Comparison of ENCODE assay signal across 4 fruit fly cellular contexts in the genomic region with DNA sequence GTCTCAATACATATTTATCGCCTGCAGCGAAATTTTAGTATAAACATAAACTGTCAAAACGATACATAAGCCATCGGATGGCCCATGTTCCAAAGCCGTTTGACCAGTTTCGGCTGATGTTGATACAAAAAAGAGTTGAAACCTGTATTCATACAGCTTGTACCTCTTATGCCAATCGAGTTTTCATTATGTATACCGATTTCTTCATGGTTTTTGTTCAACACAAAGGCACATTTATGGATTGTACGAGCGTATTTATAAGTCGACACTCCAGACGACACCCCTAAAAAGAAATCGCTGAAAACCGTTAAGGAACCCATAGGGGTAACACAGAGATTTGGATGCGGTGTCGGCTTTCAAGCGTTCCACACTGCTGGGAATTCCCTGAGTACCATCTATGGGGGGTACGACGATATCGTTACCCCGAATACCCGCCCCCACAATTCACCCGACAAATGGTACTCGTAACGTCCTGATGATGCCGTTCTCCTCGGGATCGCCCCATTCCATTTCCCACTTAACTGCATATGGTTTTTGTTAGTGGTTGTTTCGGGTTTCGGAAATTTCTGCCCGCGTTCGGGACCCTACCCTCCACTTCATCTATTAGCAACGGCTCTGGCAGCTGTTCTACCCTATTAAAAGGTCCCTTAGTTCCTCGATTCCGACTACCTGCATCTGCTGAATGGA.
TF ChIP-seq lines count a peak whose summit lies in the region.

No protein-coding gene starts in this region.

- no peak for TF ChIP-seq CTCF in whole organism, embryonic (GFP tag; optimal IDR thresholded peaks at IDR 0.05; lab: Kevin White, UChicago)

TF ChIP-seq in whole organism, embryonic, 481 proteins besides CTCF, POLR2A, EP300 and RAD21 (continues in another document):
- TF ChIP-seq gsb (GFP tag; IDR thresholded peaks at IDR 0.05; lab: Robert Waterston, UW) (no peak), crol (GFP tag; IDR thresholded peaks at IDR 0.05; lab: Robert Waterston, UW) (peak; percentile 19; the same call in 1 of the 2 replicates), wek (GFP tag; optimal IDR thresholded peaks at IDR 0.05; lab: Kevin White, UChicago) (peak; percentile 28), ato (GFP tag; IDR thresholded peaks at IDR 0.05; lab: Robert Waterston, UW; ENCODE audit: partially characterized antibody) (no peak), CG16779 (GFP tag; IDR thresholded peaks at IDR 0.05; lab: Robert Waterston, UW) (peak; percentile 58; the same call in 1 of the 2 replicates), sisA (GFP tag; IDR thresholded peaks at IDR 0.05; lab: Robert Waterston, UW) (no peak), Sox102F (GFP tag; optimal IDR thresholded peaks at IDR 0.05; lab: Kevin White, UChicago) (no peak), mirr (GFP tag; optimal IDR thresholded peaks at IDR 0.05; lab: Kevin White, UChicago) (peak; percentile 47), cg (GFP tag; optimal IDR thresholded peaks at IDR 0.05; lab: Kevin White, UChicago) (peak; percentile 37), ara (GFP tag; IDR thresholded peaks at IDR 0.05; lab: Robert Waterston, UW) (0 out of 2 replicates have a peak, but pooled peaks have one; percentile 10), CG13894 (tag; optimal IDR thresholded peaks at IDR 0.05; lab: Kevin White, UChicago) (peak; percentile 97), CG4820 (GFP tag; optimal IDR thresholded peaks at IDR 0.05; lab: Kevin White, UChicago) (no peak), CG15269 (tag; optimal IDR thresholded peaks at IDR 0.05; lab: Kevin White, UChicago) (peak; percentile 51), CG2120 (GFP tag; optimal IDR thresholded peaks at IDR 0.05; lab: Kevin White, UChicago) (no peak), bbx (GFP tag; IDR thresholded peaks at IDR 0.05; lab: Robert Waterston, UW; ENCODE audit: partially characterized antibody) (peak; percentile 47), CG2875 (GFP tag; optimal IDR thresholded peaks at IDR 0.05; lab: Kevin White, UChicago) (no peak), CG34224 (GFP tag; IDR thresholded peaks at IDR 0.05; lab: Robert Waterston, UW; ENCODE audit: partially characterized antibody) (0 out of 3 replicates have a peak, but pooled peaks have one; percentile 10), CG2199 (GFP tag; IDR thresholded peaks at IDR 0.05; lab: Robert Waterston, UW) (peak; percentile 63; the same call in 1 of the 3 replicates), CG2202 (tag; optimal IDR thresholded peaks at IDR 0.05; lab: Kevin White, UChicago) (no peak)

TF ChIP-seq in whole organism, prepupa, 60 proteins besides CTCF, POLR2A, EP300 and RAD21 (continues in another document):
- no peak for TF ChIP-seq CG11294 (GFP tag; IDR thresholded peaks at IDR 0.05; lab: Robert Waterston, UW)
- TF ChIP-seq acj6 (GFP tag; optimal IDR thresholded peaks at IDR 0.05; lab: Kevin White, UChicago) = no peak
- TF ChIP-seq topi (GFP tag; optimal IDR thresholded peaks at IDR 0.05; lab: Kevin White, UChicago) = no peak
- TF ChIP-seq CG8319 (GFP tag; optimal IDR thresholded peaks at IDR 0.05; lab: Kevin White, UChicago) = no peak
- no peak for TF ChIP-seq CG34406 (GFP tag; optimal IDR thresholded peaks at IDR 0.05; lab: Kevin White, UChicago)
- TF ChIP-seq dsx (GFP tag; optimal IDR thresholded peaks at IDR 0.05; lab: Kevin White, UChicago; ENCODE audit: poor library complexity, severe bottlenecking) = peak; percentile 30
- no peak for TF ChIP-seq CG6808 (GFP tag; optimal IDR thresholded peaks at IDR 0.05; lab: Kevin White, UChicago)
- no peak for TF ChIP-seq Blimp-1 (GFP tag; optimal IDR thresholded peaks at IDR 0.05; lab: Kevin White, UChicago)
- TF ChIP-seq cyc (GFP tag; optimal IDR thresholded peaks at IDR 0.05; lab: Kevin White, UChicago) = no peak
- TF ChIP-seq Eip75B (GFP tag; optimal IDR thresholded peaks at IDR 0.05; lab: Kevin White, UChicago) = no peak
- TF ChIP-seq ss (GFP tag; optimal IDR thresholded peaks at IDR 0.05; lab: Kevin White, UChicago) = peak in 1 of 2 experiments; percentile 9
- no peak for TF ChIP-seq net (GFP tag; optimal IDR thresholded peaks at IDR 0.05; lab: Kevin White, UChicago)
- TF ChIP-seq CG6276 (GFP tag; optimal IDR thresholded peaks at IDR 0.05; lab: Kevin White, UChicago) = no peak
- TF ChIP-seq CG7368 (GFP tag; optimal IDR thresholded peaks at IDR 0.05; lab: Kevin White, UChicago) = no peak
- no peak for TF ChIP-seq CG8119 (GFP tag; IDR thresholded peaks at IDR 0.05; lab: Robert Waterston, UW)
- TF ChIP-seq dac (GFP tag; optimal IDR thresholded peaks at IDR 0.05; lab: Kevin White, UChicago) = no peak
- no peak for TF ChIP-seq spab (GFP tag; optimal IDR thresholded peaks at IDR 0.05; lab: Kevin White, UChicago)
- no peak for TF ChIP-seq CG3919 (GFP tag; optimal IDR thresholded peaks at IDR 0.05; lab: Kevin White, UChicago)
- TF ChIP-seq svp (GFP tag; lab: Kevin White, UChicago) = peak; percentile 4
- no peak for TF ChIP-seq CG32006 (GFP tag; optimal IDR thresholded peaks at IDR 0.05; lab: Kevin White, UChicago)
- no peak for TF ChIP-seq CG1621 (tag; optimal IDR thresholded peaks at IDR 0.05; lab: Kevin White, UChicago)
- no peak for TF ChIP-seq Hr38 (GFP tag; optimal IDR thresholded peaks at IDR 0.05; lab: Kevin White, UChicago)

TF ChIP-seq in whole organism, pupa, 21 proteins besides CTCF, POLR2A, EP300 and RAD21:
- TF ChIP-seq EcR (GFP tag; optimal IDR thresholded peaks at IDR 0.05; lab: Kevin White, UChicago) (peak; percentile 48), CG4496 (GFP tag; IDR thresholded peaks at IDR 0.05; lab: Robert Waterston, UW) (no peak)

TF ChIP-seq in whole organism, wandering third instar larva, 38 proteins besides CTCF, POLR2A, EP300 and RAD21:
- TF ChIP-seq Hnf4 (GFP tag; optimal IDR thresholded peaks at IDR 0.05; lab: Kevin White, UChicago) (peak; percentile 11), sv (GFP tag; optimal IDR thresholded peaks at IDR 0.05; lab: Kevin White, UChicago) (no peak), CG9705 (GFP tag; optimal IDR thresholded peaks at IDR 0.05; lab: Kevin White, UChicago) (no peak), jim (GFP tag; optimal IDR thresholded peaks at IDR 0.05; lab: Kevin White, UChicago) (no peak), Mio (GFP tag; optimal IDR thresholded peaks at IDR 0.05; lab: Kevin White, UChicago) (no peak), woc (GFP tag; optimal IDR thresholded peaks at IDR 0.05; lab: Kevin White, UChicago) (peak; percentile 46), rgr (GFP tag; optimal IDR thresholded peaks at IDR 0.05; lab: Kevin White, UChicago) (no peak), foxo (GFP tag; optimal IDR thresholded peaks at IDR 0.05; lab: Kevin White, UChicago) (no peak), Sp1 (GFP tag; optimal IDR thresholded peaks at IDR 0.05; lab: Kevin White, UChicago) (no peak), ey (GFP tag; optimal IDR thresholded peaks at IDR 0.05; lab: Kevin White, UChicago) (peak; percentile 26), Vsx2 (GFP tag; optimal IDR thresholded peaks at IDR 0.05; lab: Kevin White, UChicago; ENCODE audit: partially characterized antibody) (no peak), Hr83 (GFP tag; optimal IDR thresholded peaks at IDR 0.05; lab: Kevin White, UChicago; ENCODE audit: poor library complexity, severe bottlenecking) (no peak), brk (GFP tag; optimal IDR thresholded peaks at IDR 0.05; lab: Kevin White, UChicago) (peak; percentile 5), h (GFP tag; optimal IDR thresholded peaks at IDR 0.05; lab: Kevin White, UChicago) (no peak), Jra (GFP tag; optimal IDR thresholded peaks at IDR 0.05; lab: Kevin White, UChicago) (no peak), HLH106 (tag; optimal IDR thresholded peaks at IDR 0.05; lab: Kevin White, UChicago) (no peak), GATAd (GFP tag; optimal IDR thresholded peaks at IDR 0.05; lab: Kevin White, UChicago) (no peak), tai (GFP tag; optimal IDR thresholded peaks at IDR 0.05; lab: Kevin White, UChicago) (no peak), dl (GFP tag; optimal IDR thresholded peaks at IDR 0.05; lab: Kevin White, UChicago; ENCODE audit: insufficient read depth in 1 of 2, partially characterized antibody in 2 of 2) (no peak), sage (GFP tag; optimal IDR thresholded peaks at IDR 0.05; lab: Kevin White, UChicago) (no peak), N (GFP tag; optimal IDR thresholded peaks at IDR 0.05; lab: Kevin White, UChicago) (no peak), Dif (GFP tag; optimal IDR thresholded peaks at IDR 0.05; lab: Kevin White, UChicago; ENCODE audit: partially characterized antibody) (peak; percentile 66), Rel (GFP tag; optimal IDR thresholded peaks at IDR 0.05; lab: Kevin White, UChicago) (no peak), Rel (tag; optimal IDR thresholded peaks at IDR 0.05; lab: Kevin White, UChicago) (peak; percentile 87), Abd-B (GFP tag; optimal IDR thresholded peaks at IDR 0.05; lab: Kevin White, UChicago) (no peak), usp (GFP tag; optimal IDR thresholded peaks at IDR 0.05; lab: Kevin White, UChicago) (no peak), OdsH (GFP tag; optimal IDR thresholded peaks at IDR 0.05; lab: Kevin White, UChicago) (no peak), dmrt93B (GFP tag; optimal IDR thresholded peaks at IDR 0.05; lab: Kevin White, UChicago) (no peak), Dfd (GFP tag; optimal IDR thresholded peaks at IDR 0.05; lab: Kevin White, UChicago) (no peak), pan (optimal IDR thresholded peaks at IDR 0.05; lab: Kevin White, UChicago) (no peak)
